Worm (Caenorhabditis elegans) whole organism, L4 larva: ENCODE data around the gene nlp-58.

ENCODE experiments used
- F10B5.3 ChIP-seq: sonication (generic microtip); optimal IDR thresholded peaks from 2 replicates; lab custom pipeline; 2016; ENCODE audit warnings: mild to moderate bottlenecking, missing genetic modification characterization, missing compliant biosample characterization
- aly-2 ChIP-seq: sonication (generic microtip); optimal IDR thresholded peaks from 2 replicates; lab custom pipeline; 2018; ENCODE audit warnings: missing biosample characterization, missing genetic modification characterization
- ceh-20 ChIP-seq: fragments of 200-800 bp; sonication (Bioruptor generic); IDR thresholded peaks from 2 replicates; pipeline ENCODE4 v1.3.6; 2022; ENCODE audit warnings: missing genetic modification reagents, missing genetic modification characterization, missing compliant biosample characterization
- ceh-62 ChIP-seq: sonication (generic microtip); optimal IDR thresholded peaks from 2 replicates; lab custom pipeline; 2017; ENCODE audit warnings: missing biosample characterization, missing genetic modification characterization
- dpl-1 ChIP-seq: fragments of 150-350 bp; optimal IDR thresholded peaks from 2 replicates; lab custom pipeline; 2014; ENCODE audit warnings: missing biosample characterization, missing genetic modification reagents, missing genetic modification characterization
- lin-29 ChIP-seq: fragments of 200-800 bp; sonication (Bioruptor generic); IDR thresholded peaks from 2 replicates; pipeline ENCODE4 v1.3.6; 2022; ENCODE audit warnings: missing genetic modification reagents, missing genetic modification characterization, missing compliant biosample characterization
- mxl-3 ChIP-seq: fragments of 200-800 bp; sonication (Bioruptor generic); optimal IDR thresholded peaks from 2 replicates; lab custom pipeline; 2018; ENCODE audit warnings: mild to moderate bottlenecking, missing genetic modification characterization, missing compliant biosample characterization
- nhr-25 ChIP-seq: sonication (generic microtip); optimal IDR thresholded peaks from 2 replicates; lab custom pipeline; 2017; ENCODE audit warnings: missing genetic modification characterization, mild to moderate bottlenecking, missing compliant biosample characterization, antibody characterized with exemption, moderate library complexity, borderline replicate concordance; ENCODE audit not compliant: insufficient read depth
- spr-1 ChIP-seq: sonication (generic microtip); optimal IDR thresholded peaks from 2 replicates; lab custom pipeline; 2016; ENCODE audit warnings: mild to moderate bottlenecking, missing genetic modification characterization, missing compliant biosample characterization
- unc-62 ChIP-seq, 3 experiments: fragments of 150-350 bp in 1 of 3; sonication (generic microtip); optimal IDR thresholded peaks in 2 of 3; peaks in 1 of 3; 1 replicate in 1 of 3; 2 replicates in 2 of 3; lab custom pipeline; 2014 to 2017; ENCODE audit warnings: missing biosample characterization in 3 of 3, missing genetic modification characterization in 3 of 3, missing genetic modification reagents in 3 of 3, missing genotype in 1 of 3

DNA sequence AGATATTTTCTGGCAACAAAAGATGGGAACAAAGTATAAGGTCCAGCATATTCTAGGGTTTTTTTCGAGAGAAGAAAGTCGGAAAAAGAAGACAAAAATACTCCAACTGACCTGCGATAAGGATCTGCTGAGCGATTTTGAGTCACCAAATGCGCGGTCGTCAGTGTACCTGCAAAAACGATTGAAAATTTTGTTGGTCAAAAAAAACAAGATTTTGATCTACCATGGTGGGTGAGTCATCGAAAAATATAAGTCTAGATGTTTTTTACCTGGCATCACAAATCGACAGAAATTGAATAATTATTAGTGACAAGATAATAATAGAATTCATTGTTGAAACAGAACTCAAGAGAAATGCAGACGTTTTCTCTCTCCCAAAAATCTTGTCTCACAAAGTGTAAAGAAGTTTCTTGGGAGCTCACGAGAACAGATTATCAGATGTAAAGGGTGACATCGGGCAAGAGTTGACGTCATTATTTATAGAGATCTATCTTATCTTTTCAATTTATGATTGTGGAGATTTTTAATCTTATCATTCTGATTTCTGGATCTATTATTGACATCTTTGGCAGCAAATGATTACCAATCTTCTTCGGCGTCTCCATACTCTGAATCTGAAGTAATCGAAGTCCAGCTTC is 36.6 kb upstream of the nlp-58 start:
- no peak for TF ChIP-seq aly-2 (tag; lab: Kevin White, UChicago)
- no peak for TF ChIP-seq nhr-25 (tag; lab: Kevin White, UChicago)
- TF ChIP-seq unc-62 (GFP tag; optimal IDR thresholded peaks at IDR 0.05 in 1 of 2; lab: Kevin White, UChicago): peak in 1 of 2 experiments; percentile 97
- TF ChIP-seq unc-62 (tag; optimal IDR thresholded peaks at IDR 0.05; lab: Kevin White, UChicago): no peak
- no peak for TF ChIP-seq F10B5.3 (tag; lab: Kevin White, UChicago)
- no peak for TF ChIP-seq spr-1 (tag; lab: Kevin White, UChicago)
- TF ChIP-seq ceh-62 (tag; lab: Kevin White, UChicago): no peak
- no peak for TF ChIP-seq lin-29 (GFP tag; lab: Robert Waterston, UW)
- no peak for TF ChIP-seq dpl-1
- no peak for TF ChIP-seq mxl-3 (GFP tag; lab: Kevin White, UChicago)
- no peak for TF ChIP-seq ceh-20
